Fruit fly (Drosophila melanogaster) whole organism, prepupa: ENCODE results near the gene CG12229.

ENCODE experiments used
- Blimp-1 ChIP-seq: fragments of 200-800 bp; sonication (Bioruptor generic); optimal IDR thresholded peaks from 3 replicates; lab custom pipeline; 2017; ENCODE audit warnings: missing biosample characterization, missing genetic modification characterization, mild to moderate bottlenecking, moderate library complexity, missing genetic modification reagents
- CG10631 ChIP-seq: fragments of 200-800 bp; sonication (Bioruptor generic); optimal IDR thresholded peaks from 2 replicates; lab custom pipeline; 2016; ENCODE audit warnings: missing biosample characterization, missing genetic modification characterization
- CG10669 ChIP-seq: fragments of 200-800 bp; sonication (Bioruptor generic); optimal IDR thresholded peaks from 3 replicates; lab custom pipeline; 2018; ENCODE audit warnings: missing biosample characterization, mild to moderate bottlenecking, missing genetic modification characterization, moderate library complexity
- CG11902 ChIP-seq: fragments of 200-800 bp; sonication (Bioruptor generic); optimal IDR thresholded peaks from 3 replicates; lab custom pipeline; 2016; ENCODE audit warnings: missing biosample characterization, missing genetic modification characterization
- CG1621 ChIP-seq: fragments of 200-800 bp; sonication (Bioruptor generic); optimal IDR thresholded peaks from 3 replicates; lab custom pipeline; 2018; ENCODE audit warnings: missing biosample characterization, mild to moderate bottlenecking, missing genetic modification characterization
- CG3032 ChIP-seq: fragments of 200-800 bp; optimal IDR thresholded peaks from 2 replicates; lab custom pipeline; 2019; ENCODE audit warnings: missing biosample characterization, mild to moderate bottlenecking, missing genetic modification characterization, moderate library complexity
- CG34406 ChIP-seq: fragments of 200-800 bp; sonication (Bioruptor generic); optimal IDR thresholded peaks from 3 replicates; lab custom pipeline; 2016; ENCODE audit warnings: missing biosample characterization, missing genetic modification characterization
- CG6276 ChIP-seq: fragments of 200-800 bp; sonication (Bioruptor generic); optimal IDR thresholded peaks from 2 replicates; lab custom pipeline; 2017; ENCODE audit warnings: missing biosample characterization, mild to moderate bottlenecking, missing genetic modification characterization
- CG6854 ChIP-seq: fragments of 200-800 bp; sonication (Bioruptor generic); optimal IDR thresholded peaks from 2 replicates; lab custom pipeline; 2017; ENCODE audit warnings: missing biosample characterization, mild to moderate bottlenecking, missing genetic modification characterization
- CG7368 ChIP-seq: fragments of 200-800 bp; sonication (Bioruptor generic); optimal IDR thresholded peaks from 3 replicates; lab custom pipeline; 2016; ENCODE audit warnings: missing biosample characterization, missing genetic modification characterization
- CG8319 ChIP-seq: fragments of 200-800 bp; sonication (Bioruptor generic); optimal IDR thresholded peaks from 3 replicates; lab custom pipeline; 2016; ENCODE audit warnings: missing biosample characterization, missing genetic modification characterization
- CG9139 ChIP-seq: fragments of 200-800 bp; sonication (Bioruptor generic); optimal IDR thresholded peaks from 3 replicates; lab custom pipeline; 2017; ENCODE audit warnings: missing biosample characterization, mild to moderate bottlenecking, missing genetic modification characterization
- Ets96B ChIP-seq: fragments of 200-800 bp; optimal IDR thresholded peaks from 2 replicates; lab custom pipeline; 2019; ENCODE audit warnings: missing biosample characterization, mild to moderate bottlenecking, missing genetic modification characterization, moderate library complexity
- Gug ChIP-seq: fragments of 200-800 bp; sonication (Bioruptor generic); IDR thresholded peaks from 2 replicates; pipeline ENCODE4 v1.3.6; 2022; ENCODE audit warnings: missing biosample characterization, missing genetic modification characterization
- Hr38 ChIP-seq: sonication (Bioruptor generic); optimal IDR thresholded peaks from 2 replicates; lab custom pipeline; 2016; ENCODE audit warnings: missing biosample characterization, missing genetic modification characterization
- Hr39 ChIP-seq: fragments of 200-800 bp; sonication (Bioruptor generic); optimal IDR thresholded peaks from 2 replicates; lab custom pipeline; 2016; ENCODE audit warnings: missing biosample characterization, missing genetic modification characterization
- Hr4 ChIP-seq: fragments of 200-800 bp; sonication (Bioruptor generic); optimal IDR thresholded peaks from 3 replicates; lab custom pipeline; 2016; ENCODE audit warnings: missing biosample characterization, missing genetic modification characterization
- Met ChIP-seq: fragments of 200-800 bp; sonication (Bioruptor generic); optimal IDR thresholded peaks from 3 replicates; lab custom pipeline; 2016; ENCODE audit warnings: missing biosample characterization, missing genetic modification characterization
- Sox102F ChIP-seq: fragments of 200-800 bp; sonication (Bioruptor generic); optimal IDR thresholded peaks from 2 replicates; lab custom pipeline; 2016; ENCODE audit warnings: missing biosample characterization, mild to moderate bottlenecking, missing genetic modification characterization
- Sox14 ChIP-seq: fragments of 200-800 bp; sonication (Bioruptor generic); optimal IDR thresholded peaks from 3 replicates; lab custom pipeline; 2016; ENCODE audit warnings: missing biosample characterization, missing genetic modification characterization
- achi ChIP-seq: fragments of 200-800 bp; sonication (Bioruptor generic); optimal IDR thresholded peaks from 3 replicates; lab custom pipeline; 2016; ENCODE audit warnings: missing biosample characterization, missing genetic modification characterization
- acj6 ChIP-seq: fragments of 200-800 bp; sonication (Bioruptor generic); optimal IDR thresholded peaks from 3 replicates; lab custom pipeline; 2016; ENCODE audit warnings: missing biosample characterization, missing genetic modification characterization
- dac ChIP-seq: fragments of 200-800 bp; sonication (Bioruptor generic); optimal IDR thresholded peaks from 2 replicates; lab custom pipeline; 2017; ENCODE audit warnings: missing biosample characterization, mild to moderate bottlenecking, missing genetic modification characterization
- dsx ChIP-seq: fragments of 200-800 bp; optimal IDR thresholded peaks from 3 replicates; lab custom pipeline; 2019; ENCODE audit warnings: missing biosample characterization, mild to moderate bottlenecking, missing genetic modification characterization, moderate library complexity; ENCODE audit not compliant: poor library complexity, severe bottlenecking
- eg ChIP-seq: fragments of 200-800 bp; sonication (Bioruptor generic); IDR thresholded peaks from 3 replicates; pipeline ENCODE4 v1.3.6; 2022; ENCODE audit warnings: missing biosample characterization, missing genetic modification characterization
- fd85E ChIP-seq: fragments of 200-800 bp; sonication (Bioruptor generic); optimal IDR thresholded peaks from 3 replicates; lab custom pipeline; 2016; ENCODE audit warnings: missing biosample characterization, missing genetic modification characterization
- fkh ChIP-seq: fragments of 200-800 bp; sonication (Bioruptor generic); optimal IDR thresholded peaks from 3 replicates; lab custom pipeline; 2017; ENCODE audit warnings: missing biosample characterization, mild to moderate bottlenecking, missing genetic modification characterization, moderate library complexity
- net ChIP-seq: fragments of 200-800 bp; sonication (Bioruptor generic); optimal IDR thresholded peaks from 3 replicates; lab custom pipeline; 2016; ENCODE audit warnings: missing biosample characterization, missing genetic modification characterization
- pdm3 ChIP-seq: fragments of 200-800 bp; sonication (Bioruptor generic); optimal IDR thresholded peaks from 3 replicates; lab custom pipeline; 2016; ENCODE audit warnings: missing biosample characterization, missing genetic modification characterization
- salr ChIP-seq, 2 experiments: fragments of 200-800 bp; sonication (Bioruptor generic); optimal IDR thresholded peaks; 3 replicates each; lab custom pipeline; 2016 to 2018; ENCODE audit warnings: missing biosample characterization in 2 of 2, missing genetic modification characterization in 2 of 2, mild to moderate bottlenecking in 1 of 2
- spab ChIP-seq: fragments of 200-800 bp; sonication (Bioruptor generic); optimal IDR thresholded peaks from 2 replicates; lab custom pipeline; 2017; ENCODE audit warnings: missing biosample characterization, mild to moderate bottlenecking, missing genetic modification characterization, missing genetic modification reagents
- svp ChIP-seq: fragments of 200-800 bp; sonication (Bioruptor generic); peaks from one replicate; lab custom pipeline; 2016; ENCODE audit warnings: missing biosample characterization, missing genetic modification characterization
- topi ChIP-seq: fragments of 200-800 bp; sonication (Bioruptor generic); optimal IDR thresholded peaks from 3 replicates; lab custom pipeline; 2016; ENCODE audit warnings: missing biosample characterization, missing genetic modification characterization
- vri ChIP-seq: fragments of 200-800 bp; sonication (Bioruptor generic); optimal IDR thresholded peaks from 3 replicates; lab custom pipeline; 2016; ENCODE audit warnings: missing biosample characterization, mild to moderate bottlenecking, missing genetic modification characterization

The CG12229 gene

dm6 chr3L:17415967-17416749 is 20.1 kb downstream of the CG12229 start (continued):
- TF ChIP-seq Hr39 (GFP tag; lab: Kevin White, UChicago) = peak; percentile 16
- peak; percentile 47 for TF ChIP-seq CG11902
- peak; percentile 73 for TF ChIP-seq acj6
- peak; percentile 86 for TF ChIP-seq spab (GFP tag; lab: Kevin White, UChicago)
- no peak for TF ChIP-seq CG6276 (GFP tag; lab: Kevin White, UChicago)
- TF ChIP-seq Gug (GFP tag; lab: Robert Waterston, UW) = no peak
- TF ChIP-seq svp (GFP tag; lab: Kevin White, UChicago) = peak; percentile 74
- TF ChIP-seq fd85E = no peak
- TF ChIP-seq CG34406 = peak; percentile 70
- peak; percentile 92 for TF ChIP-seq Ets96B (tag; lab: Kevin White, UChicago)
- TF ChIP-seq eg (GFP tag; lab: Robert Waterston, UW) = no peak
- no peak for TF ChIP-seq Blimp-1 (GFP tag; lab: Kevin White, UChicago)
- no peak for TF ChIP-seq CG6854
- TF ChIP-seq dac = no peak
- peak; percentile 11 for TF ChIP-seq fkh (GFP tag; lab: Kevin White, UChicago)
- peak; percentile 75 for TF ChIP-seq pdm3 (GFP tag; lab: Kevin White, UChicago)
- peak; percentile 87 for TF ChIP-seq CG1621
- peak; percentile 84 for TF ChIP-seq dsx
- TF ChIP-seq CG7368 (GFP tag; lab: Kevin White, UChicago) = peak; percentile 70
- TF ChIP-seq CG9139 = peak; percentile 75
- peak; percentile 49 for TF ChIP-seq Met (GFP tag; lab: Kevin White, UChicago)
- TF ChIP-seq achi (GFP tag; lab: Kevin White, UChicago) = peak; percentile 64
- TF ChIP-seq CG10669 (GFP tag; lab: Kevin White, UChicago) = peak; percentile 91
- TF ChIP-seq CG10631 (GFP tag; lab: Kevin White, UChicago) = peak; percentile 64

- TF ChIP-seq Hr4 (GFP tag; lab: Kevin White, UChicago) = no peak
- peak; percentile 0 for TF ChIP-seq CG1621
Observed at dm6 chr3L:17412146-17412545, 24.1 kb downstream of the CG12229 start.

dm6 chr3L:17411273-17411672 is 25.0 kb downstream of the CG12229 start:
- TF ChIP-seq vri (GFP tag; lab: Kevin White, UChicago) (peak; percentile 44), Hr4 (GFP tag; lab: Kevin White, UChicago) (no peak), svp (GFP tag; lab: Kevin White, UChicago) (peak; percentile 24)

- no peak for TF ChIP-seq achi (GFP tag; lab: Kevin White, UChicago)
- TF ChIP-seq CG6276 (GFP tag; lab: Kevin White, UChicago) = no peak
- no peak for TF ChIP-seq Met (GFP tag; lab: Kevin White, UChicago)
- TF ChIP-seq dac = no peak
- TF ChIP-seq CG8319 (GFP tag; lab: Kevin White, UChicago) = no peak
- no peak for TF ChIP-seq CG3032 (tag; lab: Kevin White, UChicago)
- no peak for TF ChIP-seq Hr38 (GFP tag; lab: Kevin White, UChicago)
- TF ChIP-seq Blimp-1 (GFP tag; lab: Kevin White, UChicago) = no peak
Observed at dm6 chr3L:17407480-17408093, 28.6 kb downstream of the CG12229 start.

- TF ChIP-seq CG34406 (no peak), Sox102F (GFP tag; lab: Kevin White, UChicago) (no peak), net (no peak), Sox14 (GFP tag; lab: Kevin White, UChicago) (no peak), topi (no peak), salr (GFP tag; optimal IDR thresholded peaks at IDR 0.05; lab: Kevin White, UChicago) (no peak)
Observed at dm6 chr3L:17407073-17407472, 29.2 kb downstream of the CG12229 start.
